Fruit fly (Drosophila melanogaster) whole organism, larva: ENCODE results near the gene CG11349.

Source experiments
- noc ChIP-seq: fragments of 200-800 bp; sonication (Bioruptor generic); optimal IDR thresholded peaks from 3 replicates; lab custom pipeline; 2019; ENCODE audit warnings: missing biosample characterization, mild to moderate bottlenecking, missing genetic modification characterization, moderate library complexity

Gene CG11349

dm6 chr3L:4501406-4501805, 28.5 kb downstream of the CG11349 start:
- TF ChIP-seq noc (tag; lab: Kevin White, UChicago) = no peak

DNA sequence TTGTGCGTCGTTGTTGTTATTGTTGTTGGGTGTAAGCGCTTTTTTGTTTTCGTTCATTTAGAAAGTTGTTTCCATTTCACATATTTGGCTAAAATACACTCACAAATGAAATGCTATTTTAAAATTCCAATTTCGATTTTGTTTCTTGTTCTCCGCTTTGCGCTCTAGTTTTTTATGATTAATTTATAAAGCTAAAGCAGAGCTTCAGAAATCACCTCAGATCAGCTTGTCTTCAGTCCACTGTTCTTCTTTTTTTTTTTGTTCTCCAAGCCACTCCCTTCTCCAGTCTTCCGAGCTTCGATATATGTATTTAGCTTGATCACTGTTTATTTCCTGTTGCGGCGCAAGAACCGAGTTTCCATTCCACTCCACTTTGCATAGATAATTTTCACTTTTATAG, 35.0 kb downstream of the CG11349 start:
- TF ChIP-seq noc (tag; lab: Kevin White, UChicago) = no peak

- no peak for TF ChIP-seq noc (tag; lab: Kevin White, UChicago)
Observed at dm6 chr3L:4508307-4508706, 35.4 kb downstream of the CG11349 start, which contains the start of gene NT1. Gene NT1 (minus strand): TSS chr3L:4508433.

DNA sequence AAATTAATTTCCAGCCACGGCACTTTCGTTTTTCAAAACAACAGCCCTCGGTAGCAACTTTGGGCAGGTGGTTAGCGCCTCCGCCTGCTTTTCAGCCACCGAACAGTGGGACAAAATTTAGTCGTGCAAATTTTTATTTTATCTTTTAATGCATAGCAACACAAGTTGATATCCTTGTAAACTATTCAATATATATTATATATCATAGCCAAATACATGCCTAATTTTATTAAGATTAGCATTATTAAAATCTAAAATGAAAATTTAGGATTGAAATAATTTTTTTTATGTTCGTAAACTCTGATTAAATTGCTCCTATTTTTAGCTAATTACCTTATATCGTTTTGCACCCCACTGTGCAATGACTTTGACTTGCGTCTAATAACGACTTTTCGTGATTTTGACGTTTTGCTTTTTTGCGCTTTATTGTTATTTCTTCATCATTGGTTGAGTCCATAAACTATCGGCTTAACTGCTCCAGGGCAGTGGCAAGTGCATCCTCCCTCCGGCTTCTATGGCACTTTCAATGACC, 36.1 kb downstream of the CG11349 start:
- no peak for TF ChIP-seq noc (tag; lab: Kevin White, UChicago)

DNA sequence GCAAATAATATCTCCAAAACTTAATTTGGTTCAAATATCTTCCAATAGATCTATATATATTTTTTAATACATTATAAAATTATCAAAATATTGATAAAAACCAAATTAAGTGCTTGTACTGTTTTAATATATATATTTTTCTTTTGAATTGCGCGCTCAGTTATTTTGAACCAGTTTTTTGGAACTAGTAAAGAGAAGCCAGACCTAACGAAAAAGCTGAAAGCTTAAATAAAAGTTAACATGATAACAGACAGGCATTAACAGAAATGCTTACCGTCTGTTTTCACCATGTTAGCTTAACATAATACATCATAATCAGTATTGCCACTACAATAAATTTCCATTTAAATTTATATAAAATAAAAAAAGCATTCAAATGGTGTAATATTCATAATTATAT, 37.4 kb downstream of the CG11349 start:
- TF ChIP-seq noc (tag; lab: Kevin White, UChicago) = no peak

DNA sequence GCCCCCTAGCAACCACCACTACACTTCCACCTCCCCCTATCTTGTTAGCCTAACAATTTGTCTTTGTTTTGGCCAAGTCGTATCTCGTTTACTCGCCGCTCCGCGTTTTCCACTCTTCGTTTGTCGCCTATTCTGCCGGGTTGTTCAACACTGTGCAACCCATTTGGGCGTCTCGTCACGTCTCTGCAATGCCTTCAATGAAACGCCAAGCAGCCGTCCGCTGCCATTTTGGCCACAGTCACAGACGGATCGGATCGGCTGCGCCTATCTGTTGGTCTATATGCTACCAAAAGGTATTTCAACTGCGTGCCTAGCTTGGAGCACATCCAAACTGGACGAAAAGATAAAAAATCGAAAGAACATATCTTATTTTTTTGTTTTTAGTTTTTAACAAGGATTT, 43.5 kb downstream of the CG11349 start:
- TF ChIP-seq noc (tag; lab: Kevin White, UChicago) = no peak

DNA sequence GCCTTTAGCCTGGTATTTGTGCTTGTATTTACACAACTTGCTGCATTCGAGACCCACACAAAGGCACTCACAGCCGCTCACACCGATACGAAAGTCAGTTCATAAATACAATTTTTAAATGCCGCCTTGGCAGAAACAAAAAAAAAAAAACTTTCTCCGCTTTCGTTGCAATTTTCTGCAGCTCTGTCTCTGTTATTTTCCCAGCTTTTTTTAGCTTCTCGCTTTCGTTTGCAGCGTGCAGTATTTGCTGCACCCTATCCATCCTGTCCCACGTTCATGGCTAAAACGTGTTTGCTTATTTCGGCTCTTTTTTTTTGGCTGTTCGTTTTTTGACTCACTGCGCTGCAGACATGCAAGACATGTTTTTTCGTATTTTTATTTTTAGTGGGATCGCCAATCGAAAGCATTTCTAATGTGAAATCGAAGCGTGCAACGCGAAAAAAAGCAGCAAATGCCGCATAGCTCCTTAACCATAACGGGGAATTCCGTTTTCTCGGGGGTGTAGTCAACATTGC, 46.6 kb downstream of the CG11349 start:
- no peak for TF ChIP-seq noc (tag; lab: Kevin White, UChicago)

dm6 chr3L:4521809-4522208, 48.9 kb downstream of the CG11349 start:
- no peak for TF ChIP-seq noc (tag; lab: Kevin White, UChicago)
